Fruit fly (Drosophila melanogaster): Measurements from ENCODE around the gene CG16717.

The CG16717 gene

dm6 chr3L:9677260-9677659, 1.7 kb upstream of the CG16717 start:
- TF ChIP-seq tj (GFP tag; optimal IDR thresholded peaks at IDR 0.05) = no peak
- TF ChIP-seq ovo (GFP tag; optimal IDR thresholded peaks at IDR 0.05) = no peak
- TF ChIP-seq CG12768 (GFP tag; optimal IDR thresholded peaks at IDR 0.05) = no peak
- TF ChIP-seq CG5204 (GFP tag; optimal IDR thresholded peaks at IDR 0.05) = no peak
- TF ChIP-seq toe (GFP tag; optimal IDR thresholded peaks at IDR 0.05) = no peak
- no peak for TF ChIP-seq cic (GFP tag; optimal IDR thresholded peaks at IDR 0.05)
- no peak for TF ChIP-seq CG7101 (tag; optimal IDR thresholded peaks at IDR 0.05)

dm6 chr3L:9678007-9678497, 949 bp upstream of the CG16717 start:
- TF ChIP-seq tj (GFP tag; optimal IDR thresholded peaks at IDR 0.05) = no peak
- TF ChIP-seq kay (GFP tag; ENCODE audit: borderline replicate concordance) = peak; percentile 89
- TF ChIP-seq toe (GFP tag; optimal IDR thresholded peaks at IDR 0.05) = no peak
- TF ChIP-seq Mnt (GFP tag; optimal IDR thresholded peaks at IDR 0.05) = no peak
- no peak for TF ChIP-seq CG7045 (GFP tag; optimal IDR thresholded peaks at IDR 0.05)
- no peak for TF ChIP-seq CG5204 (GFP tag; optimal IDR thresholded peaks at IDR 0.05)
- TF ChIP-seq bab1 (GFP tag; optimal IDR thresholded peaks at IDR 0.05) = no peak
- no peak for TF ChIP-seq CG1620 (GFP tag; optimal IDR thresholded peaks at IDR 0.05)
- TF ChIP-seq CG12768 (GFP tag; optimal IDR thresholded peaks at IDR 0.05) = no peak
- TF ChIP-seq Clk (GFP tag; optimal IDR thresholded peaks at IDR 0.05) = no peak
- no peak for TF ChIP-seq ovo (GFP tag; optimal IDR thresholded peaks at IDR 0.05)
- TF ChIP-seq cnc (optimal IDR thresholded peaks at IDR 0.05) = no peak
- TF ChIP-seq Hr96 (GFP tag; optimal IDR thresholded peaks at IDR 0.05) = no peak
- TF ChIP-seq CG11617 (GFP tag; optimal IDR thresholded peaks at IDR 0.05) = no peak
- no peak for TF ChIP-seq Crg-1 (GFP tag; optimal IDR thresholded peaks at IDR 0.05)
- TF ChIP-seq cic (GFP tag; optimal IDR thresholded peaks at IDR 0.05) = peak; percentile 14
- TF ChIP-seq CG14711 (tag; optimal IDR thresholded peaks at IDR 0.05) = no peak
- TF ChIP-seq pad (GFP tag; optimal IDR thresholded peaks at IDR 0.05) = peak; percentile 3
- TF ChIP-seq CG33017 (tag; optimal IDR thresholded peaks at IDR 0.05) = no peak
- no peak for TF ChIP-seq CG7101 (tag; optimal IDR thresholded peaks at IDR 0.05)

dm6 chr3L:9680968-9681367, 2.0 kb downstream of the CG16717 start, which contains the start of gene alphaTub67C:
TSS of gene alphaTub67C (plus strand) at chr3L:9681268.
- TF ChIP-seq bab1 (GFP tag; optimal IDR thresholded peaks at IDR 0.05) = no peak
- no peak for TF ChIP-seq kay (GFP tag; ENCODE audit: borderline replicate concordance)
- TF ChIP-seq Clk (GFP tag; optimal IDR thresholded peaks at IDR 0.05) = no peak
- TF ChIP-seq ovo (GFP tag; optimal IDR thresholded peaks at IDR 0.05) = peak; percentile 37
- no peak for TF ChIP-seq tj (GFP tag; optimal IDR thresholded peaks at IDR 0.05)
- TF ChIP-seq CG7045 (GFP tag; optimal IDR thresholded peaks at IDR 0.05) = no peak
- TF ChIP-seq pad (GFP tag; optimal IDR thresholded peaks at IDR 0.05) = peak; percentile 88
- TF ChIP-seq CG7101 (tag; optimal IDR thresholded peaks at IDR 0.05) = no peak
- no peak for TF ChIP-seq CG14711 (tag; optimal IDR thresholded peaks at IDR 0.05)
- no peak for TF ChIP-seq CG11617 (GFP tag; optimal IDR thresholded peaks at IDR 0.05)
- TF ChIP-seq Crg-1 (GFP tag; optimal IDR thresholded peaks at IDR 0.05) = no peak
- TF ChIP-seq toe (GFP tag; optimal IDR thresholded peaks at IDR 0.05) = no peak
- no peak for TF ChIP-seq CG33017 (tag; optimal IDR thresholded peaks at IDR 0.05)
- TF ChIP-seq Mnt (GFP tag; optimal IDR thresholded peaks at IDR 0.05) = no peak
- TF ChIP-seq cic (GFP tag; optimal IDR thresholded peaks at IDR 0.05) = no peak

- no peak for TF ChIP-seq tj (GFP tag; optimal IDR thresholded peaks at IDR 0.05)
These were observed 5.9 kb downstream of the CG16717 start, which contains the start of gene CG16719 for dm6 chr3L:9684871-9685270. TSS of gene CG16719 (plus strand) at chr3L:9685171.

dm6 chr3L:9687536-9687935, 8.5 kb downstream of the CG16717 start:
- TF ChIP-seq kay (GFP tag; ENCODE audit: borderline replicate concordance) (peak; percentile 86), pad (GFP tag; optimal IDR thresholded peaks at IDR 0.05) (no peak), cnc (optimal IDR thresholded peaks at IDR 0.05) (no peak), tj (GFP tag; optimal IDR thresholded peaks at IDR 0.05) (no peak), Mnt (GFP tag; optimal IDR thresholded peaks at IDR 0.05) (no peak), CG1620 (GFP tag; optimal IDR thresholded peaks at IDR 0.05) (no peak), CG5204 (GFP tag; optimal IDR thresholded peaks at IDR 0.05) (no peak), Clk (GFP tag; optimal IDR thresholded peaks at IDR 0.05) (no peak), CG7101 (tag; optimal IDR thresholded peaks at IDR 0.05) (no peak), cic (GFP tag; optimal IDR thresholded peaks at IDR 0.05) (peak; percentile 24), CG11617 (GFP tag; optimal IDR thresholded peaks at IDR 0.05) (no peak), ovo (GFP tag; optimal IDR thresholded peaks at IDR 0.05) (no peak), Crg-1 (GFP tag; optimal IDR thresholded peaks at IDR 0.05) (no peak), CG12768 (GFP tag; optimal IDR thresholded peaks at IDR 0.05) (no peak)

dm6 chr3L:9688674-9689073, 9.7 kb downstream of the CG16717 start:
- TF ChIP-seq kay (GFP tag; ENCODE audit: borderline replicate concordance) (peak; percentile 97), CG5204 (GFP tag; optimal IDR thresholded peaks at IDR 0.05) (no peak)

dm6 chr3L:9689809-9690208, 10.8 kb downstream of the CG16717 start:
- TF ChIP-seq CG7101 (tag; optimal IDR thresholded peaks at IDR 0.05) (no peak), bab1 (GFP tag; optimal IDR thresholded peaks at IDR 0.05) (no peak), Mnt (GFP tag; optimal IDR thresholded peaks at IDR 0.05) (peak; percentile 67), Crg-1 (GFP tag; optimal IDR thresholded peaks at IDR 0.05) (no peak), CG11617 (GFP tag; optimal IDR thresholded peaks at IDR 0.05) (no peak), CG12768 (GFP tag; optimal IDR thresholded peaks at IDR 0.05) (peak; percentile 49), cic (GFP tag; optimal IDR thresholded peaks at IDR 0.05) (peak; percentile 70), tj (GFP tag; optimal IDR thresholded peaks at IDR 0.05) (peak; percentile 52), CG33017 (tag; optimal IDR thresholded peaks at IDR 0.05) (no peak), cnc (optimal IDR thresholded peaks at IDR 0.05) (no peak), CG14711 (tag; optimal IDR thresholded peaks at IDR 0.05) (peak; percentile 2)

All from whole organism, adult.